Comparison of ENCODE assay signal across 3 fruit fly cellular contexts in the genomic region with DNA sequence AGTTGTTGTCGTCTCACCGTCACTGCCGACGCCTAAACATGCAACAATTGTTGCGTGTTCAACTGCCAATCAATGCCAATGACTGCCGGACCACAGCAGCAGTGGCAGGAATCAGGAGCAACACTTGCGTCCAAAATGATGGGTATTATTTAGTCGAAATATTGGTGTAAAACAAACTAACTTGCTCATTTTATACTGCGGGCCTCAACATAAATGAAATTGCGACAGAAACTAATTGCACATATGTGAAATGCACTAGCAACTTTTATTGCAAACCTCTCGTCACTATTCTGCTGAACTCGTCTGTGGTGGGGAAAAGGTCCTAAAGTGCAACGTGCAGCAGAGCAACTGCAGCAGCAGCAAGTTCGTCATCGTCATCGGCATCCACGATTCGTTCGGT.
TF ChIP-seq lines count a peak whose summit lies in the region.

No protein-coding gene starts in this region.

- no peak for TF ChIP-seq CTCF in whole organism, embryonic (GFP tag; optimal IDR thresholded peaks at IDR 0.05; lab: Kevin White, UChicago)

TF ChIP-seq in whole organism, embryonic, 481 proteins besides CTCF, POLR2A, EP300 and RAD21:
- no peak for TF ChIP-seq Lpt (GFP tag; optimal IDR thresholded peaks at IDR 0.05; lab: Kevin White, UChicago)
- TF ChIP-seq Dp (GFP tag; optimal IDR thresholded peaks at IDR 0.05; lab: Kevin White, UChicago) = no peak
- no peak for TF ChIP-seq CG12219 (GFP tag; optimal IDR thresholded peaks at IDR 0.05; lab: Kevin White, UChicago)
- TF ChIP-seq Xrp1 (GFP tag; IDR thresholded peaks at IDR 0.05; lab: Robert Waterston, UW) = no peak
- no peak for TF ChIP-seq pan (optimal IDR thresholded peaks at IDR 0.05; lab: Kevin White, UChicago)
- no peak for TF ChIP-seq pan (GFP tag; optimal IDR thresholded peaks at IDR 0.05 in 1 of 2, IDR thresholded peaks at IDR 0.05 in 1 of 2)
- no peak for TF ChIP-seq HmgD (GFP tag; optimal IDR thresholded peaks at IDR 0.05; lab: Kevin White, UChicago)
- TF ChIP-seq p53 (GFP tag; optimal IDR thresholded peaks at IDR 0.05; lab: Kevin White, UChicago) = no peak
- no peak for TF ChIP-seq unc-4 (GFP tag; IDR thresholded peaks at IDR 0.05; lab: Robert Waterston, UW; ENCODE audit: partially characterized antibody)
- TF ChIP-seq CG8765 (GFP tag; IDR thresholded peaks at IDR 0.05; lab: Robert Waterston, UW) = 0 out of 2 replicates have a peak, but pooled peaks have one; percentile 21
- TF ChIP-seq Ada2b (GFP tag; IDR thresholded peaks at IDR 0.05; lab: Robert Waterston, UW) = no peak
- peak; percentile 54 for TF ChIP-seq Med (GFP tag; lab: Kevin White, UChicago)
- peak; percentile 31 for TF ChIP-seq Ets65A (GFP tag; lab: Kevin White, UChicago)
- no peak for TF ChIP-seq CoRest (tag; optimal IDR thresholded peaks at IDR 0.05; lab: Kevin White, UChicago)
- peak; percentile 27 for TF ChIP-seq sens (GFP tag; lab: Kevin White, UChicago)
- no peak for TF ChIP-seq CG2129 (GFP tag; IDR thresholded peaks at IDR 0.05; lab: Robert Waterston, UW; ENCODE audit: partially characterized antibody)
TF ChIP-seq in whole organism, embryonic: peak in this region for 4.

TF ChIP-seq in whole organism, prepupa, 60 proteins besides CTCF, POLR2A, EP300 and RAD21 (continues in another document):
- peak; percentile 49 for TF ChIP-seq fd59A (GFP tag; optimal IDR thresholded peaks at IDR 0.05; lab: Kevin White, UChicago)
- TF ChIP-seq Sox14 (GFP tag; optimal IDR thresholded peaks at IDR 0.05; lab: Kevin White, UChicago) = peak; percentile 27
- no peak for TF ChIP-seq CG4318 (GFP tag; optimal IDR thresholded peaks at IDR 0.05; lab: Kevin White, UChicago)
- no peak for TF ChIP-seq Ets21C (GFP tag; optimal IDR thresholded peaks at IDR 0.05; lab: Kevin White, UChicago)
- TF ChIP-seq CG10669 (GFP tag; optimal IDR thresholded peaks at IDR 0.05; lab: Kevin White, UChicago) = peak; percentile 31
- TF ChIP-seq ss (GFP tag; optimal IDR thresholded peaks at IDR 0.05; lab: Kevin White, UChicago) = peak; percentile 6 to 53
- no peak for TF ChIP-seq vri (GFP tag; optimal IDR thresholded peaks at IDR 0.05; lab: Kevin White, UChicago)
- no peak for TF ChIP-seq topi (GFP tag; optimal IDR thresholded peaks at IDR 0.05; lab: Kevin White, UChicago)
- peak; percentile 20 for TF ChIP-seq CG10631 (GFP tag; optimal IDR thresholded peaks at IDR 0.05; lab: Kevin White, UChicago)
- peak; percentile 43 for TF ChIP-seq CG32006 (GFP tag; optimal IDR thresholded peaks at IDR 0.05; lab: Kevin White, UChicago)
- no peak for TF ChIP-seq CG8632 (GFP tag; optimal IDR thresholded peaks at IDR 0.05; lab: Kevin White, UChicago)
- TF ChIP-seq CG11762 (GFP tag; optimal IDR thresholded peaks at IDR 0.05; lab: Kevin White, UChicago; ENCODE audit: insufficient read depth) = no peak
- no peak for TF ChIP-seq lz (GFP tag; optimal IDR thresholded peaks at IDR 0.05; lab: Kevin White, UChicago)
- TF ChIP-seq CG1621 (tag; optimal IDR thresholded peaks at IDR 0.05; lab: Kevin White, UChicago) = peak; percentile 36
- TF ChIP-seq CG6808 (GFP tag; optimal IDR thresholded peaks at IDR 0.05; lab: Kevin White, UChicago) = peak; percentile 32
- peak; percentile 48 for TF ChIP-seq pdm3 (GFP tag; optimal IDR thresholded peaks at IDR 0.05; lab: Kevin White, UChicago)
- peak; percentile 54; the same call in 2 of the 3 replicates for TF ChIP-seq CG8119 (GFP tag; IDR thresholded peaks at IDR 0.05; lab: Robert Waterston, UW)
- no peak for TF ChIP-seq Sox102F (GFP tag; optimal IDR thresholded peaks at IDR 0.05; lab: Kevin White, UChicago)
- TF ChIP-seq CG11294 (GFP tag; IDR thresholded peaks at IDR 0.05; lab: Robert Waterston, UW) = no peak
- TF ChIP-seq CG3919 (GFP tag; optimal IDR thresholded peaks at IDR 0.05; lab: Kevin White, UChicago) = peak; percentile 33
- TF ChIP-seq Lpt (GFP tag; optimal IDR thresholded peaks at IDR 0.05; lab: Kevin White, UChicago) = no peak
- no peak for TF ChIP-seq Blimp-1 (GFP tag; optimal IDR thresholded peaks at IDR 0.05; lab: Kevin White, UChicago)
- TF ChIP-seq acj6 (GFP tag; optimal IDR thresholded peaks at IDR 0.05; lab: Kevin White, UChicago) = peak; percentile 49
- peak; percentile 9 for TF ChIP-seq CG6792 (GFP tag; optimal IDR thresholded peaks at IDR 0.05; lab: Kevin White, UChicago)
- peak; percentile 14 for TF ChIP-seq CG7368 (GFP tag; optimal IDR thresholded peaks at IDR 0.05; lab: Kevin White, UChicago)
- no peak for TF ChIP-seq Smox (GFP tag; optimal IDR thresholded peaks at IDR 0.05; lab: Kevin White, UChicago)
- TF ChIP-seq CG6276 (GFP tag; optimal IDR thresholded peaks at IDR 0.05; lab: Kevin White, UChicago) = peak; percentile 3
- TF ChIP-seq Hr4 (GFP tag; optimal IDR thresholded peaks at IDR 0.05; lab: Kevin White, UChicago) = peak; percentile 29
- TF ChIP-seq dac (GFP tag; optimal IDR thresholded peaks at IDR 0.05; lab: Kevin White, UChicago) = no peak
- no peak for TF ChIP-seq CG11902 (GFP tag; optimal IDR thresholded peaks at IDR 0.05; lab: Kevin White, UChicago)
- TF ChIP-seq eg (GFP tag; IDR thresholded peaks at IDR 0.05; lab: Robert Waterston, UW) = 0 out of 3 replicates have a peak, but pooled peaks have one; percentile 33
- TF ChIP-seq CG3032 (tag; optimal IDR thresholded peaks at IDR 0.05; lab: Kevin White, UChicago) = peak; percentile 20
- TF ChIP-seq CG6163 (GFP tag; IDR thresholded peaks at IDR 0.05; lab: Robert Waterston, UW) = peak; percentile 61; the same call in 2 of the 3 replicates
- TF ChIP-seq fkh (GFP tag; optimal IDR thresholded peaks at IDR 0.05; lab: Kevin White, UChicago) = no peak
- TF ChIP-seq CG8319 (GFP tag; optimal IDR thresholded peaks at IDR 0.05; lab: Kevin White, UChicago) = no peak
- peak; percentile 61 for TF ChIP-seq Eip78C (GFP tag; lab: Kevin White, UChicago)

TF ChIP-seq in whole organism, pupa, 21 proteins besides CTCF, POLR2A, EP300 and RAD21:
- TF ChIP-seq gl (tag; optimal IDR thresholded peaks at IDR 0.05; lab: Kevin White, UChicago) (no peak), CG10348 (GFP tag; IDR thresholded peaks at IDR 0.05; lab: Robert Waterston, UW) (no peak), CG34367 (tag; optimal IDR thresholded peaks at IDR 0.05; lab: Kevin White, UChicago) (peak; percentile 47), Pif1B (GFP tag; optimal IDR thresholded peaks at IDR 0.05; lab: Kevin White, UChicago) (no peak), CG4496 (GFP tag; IDR thresholded peaks at IDR 0.05; lab: Robert Waterston, UW) (peak; percentile 41; the same call in 2 of the 3 replicates), Ets98B (GFP tag; IDR thresholded peaks at IDR 0.05; lab: Robert Waterston, UW) (no peak), CG17806 (tag; optimal IDR thresholded peaks at IDR 0.05; lab: Kevin White, UChicago) (peak; percentile 51), fd96Ca (GFP tag; IDR thresholded peaks at IDR 0.05; lab: Robert Waterston, UW) (peak; percentile 69; the same call in 2 of the 3 replicates), Snoo (tag; optimal IDR thresholded peaks at IDR 0.05; lab: Kevin White, UChicago) (no peak), CG13204 (GFP tag; optimal IDR thresholded peaks at IDR 0.05; lab: Kevin White, UChicago) (no peak), rn (GFP tag; IDR thresholded peaks at IDR 0.05; lab: Robert Waterston, UW) (no peak), CG12605 (GFP tag; IDR thresholded peaks at IDR 0.05; lab: Robert Waterston, UW) (no peak), EcR (GFP tag; optimal IDR thresholded peaks at IDR 0.05; lab: Kevin White, UChicago) (no peak), CG32121 (GFP tag; IDR thresholded peaks at IDR 0.05; lab: Robert Waterston, UW) (no peak), CG15710 (tag; optimal IDR thresholded peaks at IDR 0.05; lab: Kevin White, UChicago) (peak; percentile 58), Pif1A (GFP tag; optimal IDR thresholded peaks at IDR 0.05; lab: Kevin White, UChicago) (peak; percentile 4), CG8159 (tag; optimal IDR thresholded peaks at IDR 0.05; lab: Kevin White, UChicago) (peak; percentile 52), CG8301 (tag; optimal IDR thresholded peaks at IDR 0.05; lab: Kevin White, UChicago) (peak; percentile 34), CG9948 (tag; optimal IDR thresholded peaks at IDR 0.05; lab: Kevin White, UChicago) (peak; percentile 45), CG14655 (GFP tag; optimal IDR thresholded peaks at IDR 0.05; lab: Kevin White, UChicago) (peak; percentile 43), D1 (tag; optimal IDR thresholded peaks at IDR 0.05; lab: Kevin White, UChicago) (no peak)
